Fruit fly (Drosophila melanogaster): ENCODE data around the gene Pdp.
A peak's percentile ranks its signal among the peaks of the same experiment; 100 is the strongest.

The Pdp gene

DNA sequence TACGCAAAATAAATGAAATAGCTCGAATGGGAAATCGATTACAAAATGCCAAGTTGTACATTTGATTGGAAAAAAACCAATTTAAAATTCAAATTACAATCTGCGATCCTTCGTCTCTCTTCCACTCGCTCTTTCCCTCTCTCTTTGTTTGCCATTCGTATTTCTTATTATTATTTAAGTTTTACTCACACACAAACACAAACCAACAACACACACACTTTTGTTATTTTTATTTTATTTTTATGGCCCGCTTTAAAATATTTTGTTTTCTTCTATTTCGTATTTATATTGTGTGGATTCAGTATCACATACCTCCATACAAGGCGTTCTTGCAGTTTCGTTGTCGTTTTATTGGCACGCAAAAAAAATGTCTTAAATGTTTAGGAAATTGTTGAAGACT lies 38.3 kb downstream of the Pdp start:
- TF ChIP-seq CG8159 (tag; optimal IDR thresholded peaks at IDR 0.05) (no peak), rn (GFP tag; IDR thresholded peaks at IDR 0.05) (no peak), CG10348 (GFP tag; IDR thresholded peaks at IDR 0.05) (no peak), gl (tag; optimal IDR thresholded peaks at IDR 0.05) (no peak)

DNA sequence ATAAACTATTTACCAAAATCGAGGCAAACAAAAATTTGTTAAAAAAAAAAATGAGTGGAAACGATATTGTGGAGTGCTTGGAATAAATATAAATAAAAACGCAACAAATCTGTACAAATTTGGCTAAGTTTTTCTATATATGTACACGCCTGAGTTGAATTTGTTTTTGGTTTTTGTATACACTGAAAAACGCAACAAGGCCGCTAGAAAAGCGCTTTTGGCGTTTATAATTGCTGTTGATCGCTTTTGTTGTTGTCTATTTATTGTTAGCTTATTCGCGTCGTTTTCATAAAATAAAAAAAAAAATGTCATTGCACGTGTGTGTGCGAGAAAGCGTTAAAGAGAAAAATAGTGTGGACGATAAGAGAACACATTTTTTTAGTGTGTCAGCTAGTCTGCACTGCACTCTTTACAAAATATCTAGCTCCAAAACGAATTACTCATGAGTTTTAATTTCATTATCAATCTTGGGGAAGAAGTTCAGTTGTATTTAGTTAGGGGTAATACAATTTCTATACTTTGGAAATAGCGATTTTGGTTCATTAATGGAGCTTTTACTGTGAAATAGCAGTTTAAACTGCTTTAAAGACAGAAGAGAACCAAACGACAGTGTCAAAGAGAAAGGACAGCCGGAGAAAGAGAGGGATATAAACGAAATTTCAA lies 38.9 kb downstream of the Pdp start:
- TF ChIP-seq CG32121 (GFP tag; IDR thresholded peaks at IDR 0.05) (0 out of 2 replicates have a peak, but pooled peaks have one; percentile 15), CG17806 (tag; optimal IDR thresholded peaks at IDR 0.05) (no peak), D1 (tag; optimal IDR thresholded peaks at IDR 0.05) (no peak), Pif1A (GFP tag; optimal IDR thresholded peaks at IDR 0.05) (peak; percentile 26), EcR (GFP tag; optimal IDR thresholded peaks at IDR 0.05) (no peak), Ets98B (GFP tag; IDR thresholded peaks at IDR 0.05) (peak; percentile 46), CG12605 (GFP tag; IDR thresholded peaks at IDR 0.05) (0 out of 2 replicates have a peak, but pooled peaks have one; percentile 47), CG10348 (GFP tag; IDR thresholded peaks at IDR 0.05) (no peak), CG8301 (tag; optimal IDR thresholded peaks at IDR 0.05) (no peak)

DNA sequence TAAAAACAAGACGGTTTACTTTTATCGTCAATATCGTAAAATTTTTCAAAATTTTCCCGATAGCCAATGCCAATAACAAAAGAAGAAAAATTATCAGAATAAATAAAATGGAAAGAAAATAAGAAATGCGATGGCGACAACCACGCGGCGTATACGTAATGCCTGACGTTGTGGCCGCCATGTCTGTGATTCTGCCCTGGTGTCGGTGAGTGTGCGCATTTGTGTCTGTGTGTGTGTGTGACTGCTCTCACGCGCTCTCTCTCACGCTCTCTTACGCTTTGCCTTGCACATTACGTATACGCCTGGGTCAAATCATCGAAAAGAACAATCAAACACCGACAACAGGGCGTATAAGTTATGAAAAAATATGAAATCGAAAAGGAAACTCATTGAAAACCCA lies 39.6 kb downstream of the Pdp start:
- peak; percentile 23 for TF ChIP-seq CG15710 (tag; optimal IDR thresholded peaks at IDR 0.05)
- peak; percentile 23 for TF ChIP-seq CG34367 (tag; optimal IDR thresholded peaks at IDR 0.05)
- TF ChIP-seq CG4496 (GFP tag; IDR thresholded peaks at IDR 0.05) = peak; percentile 72
- TF ChIP-seq Snoo (tag; optimal IDR thresholded peaks at IDR 0.05) = peak; percentile 0
- no peak for TF ChIP-seq CG32121 (GFP tag; IDR thresholded peaks at IDR 0.05)
- no peak for TF ChIP-seq Pif1B (GFP tag; optimal IDR thresholded peaks at IDR 0.05)
- no peak for TF ChIP-seq rn (GFP tag; IDR thresholded peaks at IDR 0.05)
- TF ChIP-seq Ets98B (GFP tag; IDR thresholded peaks at IDR 0.05) = peak; percentile 50; the same call in 1 of the 2 replicates
- peak; percentile 40 for TF ChIP-seq CG13204 (GFP tag; optimal IDR thresholded peaks at IDR 0.05)
- peak; percentile 14 for TF ChIP-seq CG17806 (tag; optimal IDR thresholded peaks at IDR 0.05)
- no peak for TF ChIP-seq CG9948 (tag; optimal IDR thresholded peaks at IDR 0.05)
- TF ChIP-seq CG8159 (tag; optimal IDR thresholded peaks at IDR 0.05) = peak; percentile 44
- no peak for TF ChIP-seq fd96Ca (GFP tag; IDR thresholded peaks at IDR 0.05)
- TF ChIP-seq CG12605 (GFP tag; IDR thresholded peaks at IDR 0.05) = peak; percentile 70
- TF ChIP-seq CG14655 (GFP tag; optimal IDR thresholded peaks at IDR 0.05) = peak; percentile 22
- peak; percentile 58 for TF ChIP-seq gl (tag; optimal IDR thresholded peaks at IDR 0.05)

DNA sequence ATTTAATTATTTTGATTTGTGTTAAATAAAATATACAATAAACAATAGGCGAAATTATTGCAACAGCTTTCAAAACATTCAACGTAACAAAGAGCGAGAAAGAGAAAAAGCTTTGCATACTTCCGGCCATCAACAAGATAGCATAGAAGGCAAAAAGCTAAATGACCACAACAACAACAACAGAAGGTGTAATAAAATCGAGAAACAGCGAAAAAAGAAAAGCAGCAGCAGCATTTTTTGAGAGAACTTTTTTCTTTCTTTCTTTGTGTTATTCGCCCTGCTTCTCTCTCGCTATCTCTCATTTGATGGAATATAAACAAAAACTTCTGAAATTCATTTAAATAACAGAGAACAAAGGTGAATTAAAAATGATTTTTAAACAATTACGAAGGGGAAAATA lies 40.2 kb downstream of the Pdp start:
- no peak for TF ChIP-seq Snoo (tag; optimal IDR thresholded peaks at IDR 0.05)

DNA sequence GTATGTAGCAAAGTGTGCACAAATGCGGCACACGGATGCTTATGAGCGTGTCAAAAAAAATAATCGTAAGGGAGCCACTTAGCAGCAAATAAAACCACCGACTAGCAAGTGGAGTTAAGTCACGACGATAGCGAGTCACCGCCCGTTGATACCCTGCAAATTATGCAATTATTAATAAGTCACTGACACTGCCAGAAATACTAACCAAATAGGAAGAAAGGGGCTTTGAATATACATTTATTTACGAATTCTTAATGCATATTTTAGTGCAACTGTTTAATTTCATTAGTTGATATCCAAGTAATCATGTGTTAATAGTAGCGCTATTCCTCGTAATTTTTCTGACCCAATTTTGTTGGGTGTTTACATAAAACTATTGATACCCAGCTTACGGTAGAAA lies 41.0 kb downstream of the Pdp start:
- TF ChIP-seq CG32121 (GFP tag; IDR thresholded peaks at IDR 0.05) (0 out of 2 replicates have a peak, but pooled peaks have one; percentile 31), Pif1A (GFP tag; optimal IDR thresholded peaks at IDR 0.05) (no peak), Ets98B (GFP tag; IDR thresholded peaks at IDR 0.05) (peak; percentile 17; the same call in 1 of the 2 replicates)

DNA sequence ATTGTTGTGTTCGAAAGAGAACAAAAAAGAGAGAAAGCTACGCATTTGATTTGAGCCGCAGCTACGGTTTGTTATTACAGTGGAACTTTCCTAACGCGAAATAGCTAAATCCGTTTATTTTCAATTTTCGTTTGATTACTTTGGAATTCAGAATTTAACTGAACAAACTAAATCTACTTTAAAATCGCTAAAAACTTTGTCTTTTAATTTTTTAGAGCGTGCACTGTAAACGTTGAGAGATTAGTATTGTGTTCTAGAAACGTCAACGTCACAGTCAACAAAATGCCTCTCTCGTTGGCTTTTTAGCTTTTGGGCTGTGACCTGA lies 41.7 kb downstream of the Pdp start:
- TF ChIP-seq CG4496 (GFP tag; IDR thresholded peaks at IDR 0.05) (peak; percentile 86), rn (GFP tag; IDR thresholded peaks at IDR 0.05) (peak; percentile 49; the same call in 1 of the 2 replicates), CG32121 (GFP tag; IDR thresholded peaks at IDR 0.05) (peak; percentile 86), CG8159 (tag; optimal IDR thresholded peaks at IDR 0.05) (peak; percentile 23), EcR (GFP tag; optimal IDR thresholded peaks at IDR 0.05) (no peak), fd96Ca (GFP tag; IDR thresholded peaks at IDR 0.05) (peak; percentile 73), Ets98B (GFP tag; IDR thresholded peaks at IDR 0.05) (peak; percentile 87), CG34367 (tag; optimal IDR thresholded peaks at IDR 0.05) (peak; percentile 46), Pif1B (GFP tag; optimal IDR thresholded peaks at IDR 0.05) (no peak), CG17806 (tag; optimal IDR thresholded peaks at IDR 0.05) (peak; percentile 51), Snoo (tag; optimal IDR thresholded peaks at IDR 0.05) (peak; percentile 45), CG12605 (GFP tag; IDR thresholded peaks at IDR 0.05) (peak; percentile 74), CG14655 (GFP tag; optimal IDR thresholded peaks at IDR 0.05) (peak; percentile 65), CG9948 (tag; optimal IDR thresholded peaks at IDR 0.05) (peak; percentile 25), CG13204 (GFP tag; optimal IDR thresholded peaks at IDR 0.05) (no peak), CG8301 (tag; optimal IDR thresholded peaks at IDR 0.05) (peak; percentile 67), D1 (tag; optimal IDR thresholded peaks at IDR 0.05) (no peak), CG10348 (GFP tag; IDR thresholded peaks at IDR 0.05) (no peak), gl (tag; optimal IDR thresholded peaks at IDR 0.05) (no peak), Pif1A (GFP tag; optimal IDR thresholded peaks at IDR 0.05) (peak; percentile 48), CG15710 (tag; optimal IDR thresholded peaks at IDR 0.05) (peak; percentile 33)

All from whole organism, pupa.